Fruit fly (Drosophila melanogaster): ENCODE results near the gene CG4230.

DNA sequence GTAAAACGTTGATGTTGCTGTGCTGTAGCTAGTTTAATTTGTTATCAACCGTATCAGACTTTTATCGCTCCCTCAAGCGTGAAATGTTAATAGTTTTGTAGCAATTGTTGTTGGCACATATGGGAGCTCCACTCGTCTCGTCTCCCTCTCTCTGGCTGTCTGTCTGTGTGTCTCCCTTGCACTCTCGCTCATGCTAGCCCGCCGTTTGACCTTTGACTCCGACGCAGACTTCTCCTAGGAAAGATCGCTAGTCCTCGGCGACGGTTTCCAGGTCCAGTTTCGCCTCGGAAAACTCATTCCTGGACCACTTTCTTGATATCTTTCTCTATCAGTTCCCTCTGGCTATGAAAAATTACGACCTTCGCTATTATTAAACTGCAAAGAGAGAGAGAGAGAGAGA is 16.8 kb upstream of the CG4230 start:
- TF ChIP-seq pad (GFP tag; optimal IDR thresholded peaks at IDR 0.05) (no peak), kay (GFP tag; ENCODE audit: borderline replicate concordance) (no peak), ovo (GFP tag; optimal IDR thresholded peaks at IDR 0.05) (no peak), CG7045 (GFP tag; optimal IDR thresholded peaks at IDR 0.05) (no peak), CG7101 (tag; optimal IDR thresholded peaks at IDR 0.05) (no peak), Crg-1 (GFP tag; optimal IDR thresholded peaks at IDR 0.05) (no peak), cic (GFP tag; optimal IDR thresholded peaks at IDR 0.05) (no peak), cnc (optimal IDR thresholded peaks at IDR 0.05) (no peak), CG33017 (tag; optimal IDR thresholded peaks at IDR 0.05) (no peak), Clk (GFP tag; optimal IDR thresholded peaks at IDR 0.05) (no peak), CG1620 (GFP tag; optimal IDR thresholded peaks at IDR 0.05) (no peak), Mnt (GFP tag; optimal IDR thresholded peaks at IDR 0.05) (no peak), CG14711 (tag; optimal IDR thresholded peaks at IDR 0.05) (no peak), toe (GFP tag; optimal IDR thresholded peaks at IDR 0.05) (no peak)

Data from whole organism, adult.